Worm (Caenorhabditis elegans) whole organism, L1 larva: ENCODE measurements around the gene clec-61.

ENCODE experiments used
- ama-1 ChIP-seq: fragments of 150-350 bp; optimal IDR thresholded peaks from 2 replicates; lab custom pipeline; 2014
- efl-1 ChIP-seq, 4 experiments: fragments of 150-350 bp; optimal IDR thresholded peaks in 3 of 4; peaks in 1 of 4; 1 replicate in 1 of 4; 2 replicates in 3 of 4; lab custom pipeline; 2014; ENCODE audit warnings: missing biosample characterization in 2 of 4, missing genetic modification characterization in 2 of 4, missing genetic modification reagents in 2 of 4
- egl-13 ChIP-seq: sonication (generic microtip); optimal IDR thresholded peaks from 2 replicates; lab custom pipeline; 2016; ENCODE audit warnings: missing genotype, missing genetic modification reagents, missing genetic modification characterization, missing compliant biosample characterization
- fkh-8 ChIP-seq: sonication (generic microtip); optimal IDR thresholded peaks from 2 replicates; lab custom pipeline; 2016; ENCODE audit warnings: mild to moderate bottlenecking, missing genetic modification characterization, missing compliant biosample characterization
- fos-1 ChIP-seq: fragments of 150-350 bp; optimal IDR thresholded peaks from 2 replicates; lab custom pipeline; 2014; ENCODE audit warnings: missing biosample characterization, missing genetic modification characterization
- lin-13 ChIP-seq: fragments of 150-350 bp; optimal IDR thresholded peaks from 2 replicates; lab custom pipeline; 2014; ENCODE audit warnings: missing biosample characterization, missing genetic modification reagents, missing genetic modification characterization
- lin-35 ChIP-seq, 2 experiments: fragments of 150-350 bp; optimal IDR thresholded peaks; 2 replicates each; lab custom pipeline; 2014; ENCODE audit warnings: missing biosample characterization in 2 of 2, missing genetic modification characterization in 2 of 2, missing genetic modification reagents in 2 of 2
- nhr-11 ChIP-seq: fragments of 150-350 bp; optimal IDR thresholded peaks from 2 replicates; lab custom pipeline; 2014; ENCODE audit warnings: missing biosample characterization, missing genetic modification characterization
- nhr-12 ChIP-seq: sonication (generic microtip); optimal IDR thresholded peaks from 2 replicates; lab custom pipeline; 2017; ENCODE audit warnings: missing biosample characterization, missing genetic modification characterization
- nhr-77 ChIP-seq: fragments of 150-350 bp; optimal IDR thresholded peaks from 2 replicates; lab custom pipeline; 2014; ENCODE audit warnings: missing biosample characterization, missing genetic modification characterization
- skn-1 ChIP-seq: fragments of 150-350 bp; optimal IDR thresholded peaks from 2 replicates; lab custom pipeline; 2014; ENCODE audit warnings: missing biosample characterization, missing genetic modification characterization
- tbx-2 ChIP-seq: sonication (generic microtip); optimal IDR thresholded peaks from 2 replicates; lab custom pipeline; 2016; ENCODE audit warnings: missing genetic modification characterization, missing compliant biosample characterization
- zag-1 ChIP-seq: fragments of 150-350 bp; optimal IDR thresholded peaks from 2 replicates; lab custom pipeline; 2014; ENCODE audit warnings: missing biosample characterization, missing genetic modification characterization
- ztf-11 ChIP-seq, 2 experiments: sonication (generic microtip); optimal IDR thresholded peaks; 2 replicates each; lab custom pipeline; 2016 to 2017; ENCODE audit warnings: missing genetic modification characterization in 2 of 2, missing biosample characterization in 1 of 2, missing compliant biosample characterization in 1 of 2

DNA sequence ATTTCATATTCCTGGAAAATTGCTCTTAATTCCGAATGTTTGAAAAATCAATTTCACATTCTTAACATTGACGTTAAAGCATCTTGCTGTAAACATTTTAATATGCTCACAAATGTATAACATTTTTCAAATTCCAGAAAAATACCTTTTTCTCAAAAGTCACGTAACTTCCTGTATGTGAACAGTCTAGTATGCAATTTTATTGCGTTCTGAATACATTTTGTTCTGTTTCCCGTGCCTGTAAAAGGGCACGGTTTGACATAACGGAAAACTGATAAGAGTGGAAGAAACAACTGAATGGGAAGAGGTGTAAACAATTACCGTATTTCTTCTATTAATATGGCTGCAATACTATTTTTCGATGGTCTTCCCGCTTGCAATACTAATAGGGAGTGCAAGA lies 7.4 kb downstream of the clec-61 start:
- TF ChIP-seq ama-1 (lab: Kevin White, UChicago) (no peak), lin-13 (no peak), skn-1 (tag; lab: Kevin White, UChicago) (no peak), zag-1 (tag; lab: Kevin White, UChicago) (no peak), tbx-2 (tag; lab: Kevin White, UChicago) (no peak), ztf-11 (tag; optimal IDR thresholded peaks at IDR 0.05; lab: Kevin White, UChicago) (no peak), nhr-77 (tag; lab: Kevin White, UChicago) (no peak), egl-13 (tag; lab: Kevin White, UChicago) (no peak), efl-1 (optimal IDR thresholded peaks at IDR 0.05; lab: Kevin White, UChicago) (no peak), efl-1 (GFP tag; optimal IDR thresholded peaks at IDR 0.05 in 1 of 2; lab: Kevin White, UChicago) (no peak), nhr-11 (no peak), fkh-8 (tag; lab: Kevin White, UChicago) (no peak), lin-35 (GFP tag; optimal IDR thresholded peaks at IDR 0.05; lab: Kevin White, UChicago) (no peak), nhr-12 (tag; lab: Kevin White, UChicago) (no peak), fos-1 (tag; lab: Kevin White, UChicago) (no peak)
